Fruit fly (Drosophila melanogaster): ENCODE measurements around the gene CG10467.

DNA sequence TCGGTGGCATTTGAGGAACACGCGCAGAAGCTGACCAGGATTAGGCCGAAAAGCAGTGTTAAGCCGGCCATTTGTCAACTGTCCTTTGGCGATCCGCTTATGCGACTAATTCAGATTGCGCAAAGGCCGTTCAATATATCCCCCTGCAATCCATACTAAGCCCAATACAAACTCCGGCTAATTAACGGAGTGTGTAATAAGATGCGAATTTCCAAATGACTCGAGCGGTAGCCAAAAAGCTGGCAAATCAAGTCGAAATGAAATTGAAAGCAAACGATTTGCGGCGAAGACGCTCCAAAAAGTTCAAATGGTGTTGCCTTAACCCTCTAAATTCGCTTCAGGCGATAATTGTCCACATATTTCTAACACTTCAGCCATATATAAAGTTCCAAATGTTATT lies 47.8 kb upstream of the CG10467 start, which contains the start of gene Cpr65Aw:
- TF ChIP-seq h (optimal IDR thresholded peaks at IDR 0.05): no peak
- no peak for TF ChIP-seq psq (optimal IDR thresholded peaks at IDR 0.05)
- no peak for TF ChIP-seq Myc (optimal IDR thresholded peaks at IDR 0.05)
- no peak for TF ChIP-seq Sin3A (optimal IDR thresholded peaks at IDR 0.05)
- no peak for TF ChIP-seq insv (optimal IDR thresholded peaks at IDR 0.05)
- no peak for TF ChIP-seq ttk (optimal IDR thresholded peaks at IDR 0.05)

Data from Kc167 (cell line).